Worm (Caenorhabditis elegans) whole organism, L4 larva: ENCODE measurements around the gene nlp-51.

Experiments used
- F49E8.2 ChIP-seq: sonication (generic microtip); optimal IDR thresholded peaks from 2 replicates; lab custom pipeline; 2016; ENCODE audit warnings: missing compliant biosample characterization, mild to moderate bottlenecking, missing genetic modification characterization, borderline replicate concordance
- ces-1 ChIP-seq: fragments of 150-350 bp; sonication (generic microtip); optimal IDR thresholded peaks from 4 replicates; lab custom pipeline; 2014; ENCODE audit warnings: missing biosample characterization, missing genetic modification reagents, missing genetic modification characterization
- lin-13 ChIP-seq: fragments of 150-350 bp; optimal IDR thresholded peaks from 2 replicates; lab custom pipeline; 2014; ENCODE audit warnings: missing biosample characterization, missing genetic modification reagents, missing genetic modification characterization
- nhr-25 ChIP-seq: sonication (generic microtip); optimal IDR thresholded peaks from 2 replicates; lab custom pipeline; 2017; ENCODE audit warnings: missing genetic modification characterization, mild to moderate bottlenecking, missing compliant biosample characterization, antibody characterized with exemption, moderate library complexity, borderline replicate concordance; ENCODE audit not compliant: insufficient read depth
- nhr-28 ChIP-seq: fragments of 150-350 bp; optimal IDR thresholded peaks from 2 replicates; lab custom pipeline; 2014; ENCODE audit warnings: missing biosample characterization, missing genetic modification characterization
- snpc-4 ChIP-seq: fragments of 150-350 bp; optimal IDR thresholded peaks from 2 replicates; lab custom pipeline; 2014; ENCODE audit warnings: missing biosample characterization, missing genetic modification characterization
- unc-39 ChIP-seq: sonication (generic microtip); optimal IDR thresholded peaks from 2 replicates; lab custom pipeline; 2017; ENCODE audit warnings: missing biosample characterization, missing genetic modification characterization
- unc-62 ChIP-seq, 3 experiments: fragments of 150-350 bp in 1 of 3; sonication (generic microtip); optimal IDR thresholded peaks in 2 of 3; peaks in 1 of 3; 1 replicate in 1 of 3; 2 replicates in 2 of 3; lab custom pipeline; 2014 to 2017; ENCODE audit warnings: missing biosample characterization in 3 of 3, missing genetic modification characterization in 3 of 3, missing genetic modification reagents in 3 of 3, missing genotype in 1 of 3
- zfp-2 ChIP-seq: sonication (generic microtip); optimal IDR thresholded peaks from 2 replicates; lab custom pipeline; 2016; ENCODE audit warnings: mild to moderate bottlenecking, missing genetic modification characterization, missing compliant biosample characterization
- ztf-11 ChIP-seq: fragments of 150-350 bp; optimal IDR thresholded peaks from 2 replicates; lab custom pipeline; 2014; ENCODE audit warnings: missing biosample characterization, missing genetic modification characterization

ce11 chrII:11345570-11346029 lies 26.1 kb upstream of the nlp-51 start, which contains the start of gene nduf-11:
- TF ChIP-seq snpc-4 (no peak), ztf-11 (tag; lab: Kevin White, UChicago) (no peak), zfp-2 (tag; lab: Kevin White, UChicago) (no peak), unc-39 (tag; lab: Kevin White, UChicago) (no peak), ces-1 (GFP tag; lab: Kevin White, UChicago) (no peak), lin-13 (GFP tag; lab: Kevin White, UChicago) (peak; percentile 53), unc-62 (GFP tag; optimal IDR thresholded peaks at IDR 0.05 in 1 of 2; lab: Kevin White, UChicago) (peak in 1 of 2 experiments; percentile 89), unc-62 (tag; optimal IDR thresholded peaks at IDR 0.05; lab: Kevin White, UChicago) (no peak), nhr-28 (peak; percentile 51), F49E8.2 (tag; lab: Kevin White, UChicago) (peak; percentile 41), nhr-25 (tag; lab: Kevin White, UChicago) (no peak)
